Worm (Caenorhabditis elegans) whole organism, dauer: Measurements from ENCODE around the gene fbxa-15.

Experiments used
- unc-62 ChIP-seq: sonication (generic microtip); optimal IDR thresholded peaks from 2 replicates; lab custom pipeline; 2017; ENCODE audit warnings: missing biosample characterization, missing genetic modification reagents, missing genetic modification characterization

fbxa-15 gene

ce11 chrIII:1271378-1271926, 50.0 kb downstream of the fbxa-15 start, which contains the start of gene fbxa-31:
Gene fbxa-31, minus strand, starts transcription at chrIII:1271428.
- TF ChIP-seq unc-62 = no peak

DNA sequence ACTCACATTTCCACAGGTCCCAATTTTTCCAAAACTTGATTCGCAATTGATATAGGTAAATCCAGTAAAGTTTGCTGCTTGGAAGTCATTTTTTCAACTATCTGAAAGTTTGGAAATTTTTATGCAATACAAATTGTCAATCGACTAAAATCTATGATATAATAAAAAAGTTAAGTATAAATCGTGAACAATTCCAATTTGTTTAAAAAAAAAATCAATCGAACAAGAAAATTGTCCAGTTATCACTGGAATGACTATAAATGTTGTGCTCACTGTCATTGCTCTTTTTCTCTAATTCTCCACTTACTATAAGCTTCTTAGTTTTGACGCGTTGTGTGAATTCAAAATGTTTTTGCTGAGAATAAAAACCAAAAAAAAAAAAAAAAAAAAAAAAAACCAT, 52.3 kb downstream of the fbxa-15 start, which contains the start of gene fbxa-32:
TSS of gene fbxa-32 (minus strand) at position 101 of the 400 bp plus-strand sequence.
- no peak for TF ChIP-seq unc-62
